Fruit fly (Drosophila melanogaster): ENCODE results near the gene CG10565.

Gene CG10565

dm6 chr3L:21176935-21177581 lies 40.9 kb upstream of the CG10565 start (continued):
- TF ChIP-seq CG33213 (GFP tag; optimal IDR thresholded peaks at IDR 0.05) (peak; percentile 1), Dbx (GFP tag; IDR thresholded peaks at IDR 0.05) (peak; percentile 89), bcd (GFP tag; optimal IDR thresholded peaks at IDR 0.05) (peak; percentile 61), Adf1 (GFP tag; IDR thresholded peaks at IDR 0.05) (peak; percentile 62), Hr78 (GFP tag; optimal IDR thresholded peaks at IDR 0.05) (no peak), Dfd (GFP tag; optimal IDR thresholded peaks at IDR 0.05) (no peak), grau (tag; optimal IDR thresholded peaks at IDR 0.05) (peak; percentile 80), CG11247 (GFP tag; IDR thresholded peaks at IDR 0.05) (peak; percentile 78), Fer2 (tag; optimal IDR thresholded peaks at IDR 0.05) (peak; percentile 7), CG7839 (tag; optimal IDR thresholded peaks at IDR 0.05) (peak; percentile 81), CG7271 (tag; optimal IDR thresholded peaks at IDR 0.05) (no peak), CG9817 (tag; optimal IDR thresholded peaks at IDR 0.05) (peak; percentile 61), zen2 (GFP tag; IDR thresholded peaks at IDR 0.05; ENCODE audit: partially characterized antibody) (no peak), Neu2 (GFP tag; optimal IDR thresholded peaks at IDR 0.05; ENCODE audit: borderline replicate concordance) (no peak), yki (optimal IDR thresholded peaks at IDR 0.05) (no peak), Hsf (GFP tag; optimal IDR thresholded peaks at IDR 0.05) (peak; percentile 72), fd96Cb (tag; optimal IDR thresholded peaks at IDR 0.05) (peak; percentile 5), GATAe (GFP tag; conservative IDR thresholded peaks at IDR 0.05) (no peak), CG2678 (tag; optimal IDR thresholded peaks at IDR 0.05) (peak; percentile 81), CG6791 (GFP tag; IDR thresholded peaks at IDR 0.05; ENCODE audit: partially characterized antibody) (no peak), CG12299 (tag; optimal IDR thresholded peaks at IDR 0.05) (peak; percentile 16), kni (GFP tag; optimal IDR thresholded peaks at IDR 0.05) (no peak), gem (tag; optimal IDR thresholded peaks at IDR 0.05) (no peak), dysf (GFP tag; IDR thresholded peaks at IDR 0.05) (peak; percentile 85), CG14667 (GFP tag; IDR thresholded peaks at IDR 0.05) (peak; percentile 57), Taf1 (GFP tag; IDR thresholded peaks at IDR 0.05) (peak; percentile 74), luna (GFP tag; optimal IDR thresholded peaks at IDR 0.05) (no peak), CG9932 (GFP tag; IDR thresholded peaks at IDR 0.05) (peak; percentile 88), chif (GFP tag; optimal IDR thresholded peaks at IDR 0.05) (peak; percentile 16 to 28), Awh (GFP tag; IDR thresholded peaks at IDR 0.05) (peak; percentile 69; the same call in 1 of the 2 replicates), Nf-YB (GFP tag; optimal IDR thresholded peaks at IDR 0.05) (peak; percentile 20), ind (GFP tag; optimal IDR thresholded peaks at IDR 0.05) (peak; percentile 59), D (optimal IDR thresholded peaks at IDR 0.05) (no peak), D (GFP tag; optimal IDR thresholded peaks at IDR 0.05) (no peak), CG14441 (GFP tag; IDR thresholded peaks at IDR 0.05) (peak; percentile 77), ato (GFP tag; IDR thresholded peaks at IDR 0.05; ENCODE audit: partially characterized antibody) (no peak), prd (optimal IDR thresholded peaks at IDR 0.05) (no peak), prd (GFP tag; IDR thresholded peaks at IDR 0.05) (peak; percentile 81), Nf-YA (GFP tag; IDR thresholded peaks at IDR 0.05) (peak; percentile 53), vnd (GFP tag; IDR thresholded peaks at IDR 0.05; ENCODE audit: partially characterized antibody) (no peak), ab (GFP tag; optimal IDR thresholded peaks at IDR 0.05) (no peak), Dip2 (GFP tag; IDR thresholded peaks at IDR 0.05) (no peak), CG34224 (GFP tag; IDR thresholded peaks at IDR 0.05; ENCODE audit: partially characterized antibody) (no peak), pan (optimal IDR thresholded peaks at IDR 0.05) (no peak), pan (GFP tag; optimal IDR thresholded peaks at IDR 0.05 in 1 of 2, IDR thresholded peaks at IDR 0.05 in 1 of 2) (peak in 1 of 2 experiments; percentile 69), sima (GFP tag; optimal IDR thresholded peaks at IDR 0.05) (no peak), Pdp1 (GFP tag; optimal IDR thresholded peaks at IDR 0.05) (peak; percentile 63 to 66), CG3407 (GFP tag; optimal IDR thresholded peaks at IDR 0.05) (no peak), Hmx (GFP tag; optimal IDR thresholded peaks at IDR 0.05) (peak; percentile 45), E2f2 (GFP tag; IDR thresholded peaks at IDR 0.05) (no peak), CG15479 (GFP tag; optimal IDR thresholded peaks at IDR 0.05) (no peak)

All from whole organism, embryonic.